Fruit fly (Drosophila melanogaster): ENCODE data around the gene HLH3B.
A peak's percentile ranks its signal among the peaks of the same experiment; 100 is the strongest.

The HLH3B gene

dm6 chrX:2642484-2643379, 38.8 kb downstream of the HLH3B start:
- TF ChIP-seq ttk (optimal IDR thresholded peaks at IDR 0.05) (no peak), psq (optimal IDR thresholded peaks at IDR 0.05) (no peak), h (optimal IDR thresholded peaks at IDR 0.05) (no peak), insv (optimal IDR thresholded peaks at IDR 0.05) (no peak), Myc (optimal IDR thresholded peaks at IDR 0.05) (no peak), Sin3A (optimal IDR thresholded peaks at IDR 0.05) (no peak)

DNA sequence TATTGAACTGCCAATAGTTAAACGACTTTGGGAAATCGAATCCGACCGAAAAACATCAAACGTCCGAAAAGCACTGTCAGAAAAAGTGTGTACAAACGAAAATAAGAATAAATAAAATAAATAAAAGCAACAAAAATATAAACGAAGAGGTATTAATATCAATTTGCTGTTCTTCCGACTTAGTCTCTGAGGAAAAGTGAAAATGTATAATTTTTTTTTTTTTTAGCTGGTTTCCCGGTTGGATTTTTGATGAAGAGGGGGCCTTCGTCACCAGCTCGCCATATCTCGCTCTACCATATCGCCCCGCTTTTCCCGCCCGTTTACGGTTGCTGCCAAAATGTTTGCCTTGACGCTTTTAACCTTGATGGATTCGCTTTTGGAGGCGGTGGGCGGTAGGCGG, 42.9 kb downstream of the HLH3B start:
- TF ChIP-seq h (optimal IDR thresholded peaks at IDR 0.05): no peak
- no peak for TF ChIP-seq ttk (optimal IDR thresholded peaks at IDR 0.05)
- no peak for TF ChIP-seq psq (optimal IDR thresholded peaks at IDR 0.05)
- no peak for TF ChIP-seq Sin3A (optimal IDR thresholded peaks at IDR 0.05)
- no peak for TF ChIP-seq insv (optimal IDR thresholded peaks at IDR 0.05)
- no peak for TF ChIP-seq Myc (optimal IDR thresholded peaks at IDR 0.05)

DNA sequence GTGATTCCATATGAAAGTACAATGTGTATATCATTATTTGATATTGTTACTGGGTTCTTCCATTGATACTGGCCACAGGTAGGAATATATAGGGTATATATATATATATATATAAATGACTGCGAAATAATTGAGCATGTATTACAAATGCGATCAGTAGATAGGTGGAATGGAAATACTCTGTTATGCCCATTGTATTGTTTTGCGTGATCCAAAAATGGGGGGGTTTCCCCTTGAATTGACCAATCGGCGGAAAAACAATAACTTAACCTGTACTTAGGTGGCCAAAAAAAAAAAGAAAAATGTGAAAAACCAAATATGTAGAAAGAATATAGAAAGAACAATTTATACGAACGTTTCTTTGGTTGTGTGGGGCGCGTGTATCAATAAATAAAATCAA, 43.6 kb downstream of the HLH3B start:
- no peak for TF ChIP-seq psq (optimal IDR thresholded peaks at IDR 0.05)
- no peak for TF ChIP-seq insv (optimal IDR thresholded peaks at IDR 0.05)
- no peak for TF ChIP-seq Sin3A (optimal IDR thresholded peaks at IDR 0.05)

DNA sequence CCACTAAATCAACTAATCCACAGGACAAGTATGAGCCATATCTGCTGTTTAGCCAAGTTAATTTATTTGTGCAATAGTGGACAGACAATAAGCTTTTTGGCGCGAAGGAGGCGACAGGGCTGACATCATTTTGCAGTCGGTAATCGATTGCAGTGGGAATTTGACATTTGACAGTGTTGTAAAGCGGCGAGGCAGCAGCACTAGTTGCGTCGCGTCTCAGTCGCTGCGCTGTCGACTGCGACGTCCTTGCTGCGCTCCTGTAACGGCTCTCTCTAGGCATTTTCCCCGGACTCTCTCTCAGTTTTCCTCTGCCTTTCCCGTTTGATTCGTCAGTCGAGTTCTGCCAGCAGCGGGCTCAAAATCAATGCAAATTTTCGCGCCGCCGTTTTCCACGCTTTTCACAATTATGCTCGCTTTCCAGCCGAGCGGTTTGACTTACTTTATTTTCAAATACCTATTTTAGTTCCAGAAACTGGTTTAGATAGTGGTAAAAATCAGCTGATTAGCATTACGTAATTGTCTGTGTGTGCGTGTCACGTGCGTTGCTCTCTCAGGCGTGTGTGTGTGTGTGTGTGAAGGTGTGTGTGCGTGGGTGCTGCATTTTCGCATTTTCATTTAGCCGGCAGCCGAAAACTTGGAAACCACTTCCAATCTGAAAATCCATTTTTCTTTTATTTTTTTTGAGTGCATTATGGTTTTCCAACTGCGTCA, 44.5 kb downstream of the HLH3B start:
- TF ChIP-seq h (optimal IDR thresholded peaks at IDR 0.05) (no peak), insv (optimal IDR thresholded peaks at IDR 0.05) (no peak), psq (optimal IDR thresholded peaks at IDR 0.05) (no peak), ttk (optimal IDR thresholded peaks at IDR 0.05) (no peak), Myc (optimal IDR thresholded peaks at IDR 0.05) (no peak), Sin3A (optimal IDR thresholded peaks at IDR 0.05) (no peak)

DNA sequence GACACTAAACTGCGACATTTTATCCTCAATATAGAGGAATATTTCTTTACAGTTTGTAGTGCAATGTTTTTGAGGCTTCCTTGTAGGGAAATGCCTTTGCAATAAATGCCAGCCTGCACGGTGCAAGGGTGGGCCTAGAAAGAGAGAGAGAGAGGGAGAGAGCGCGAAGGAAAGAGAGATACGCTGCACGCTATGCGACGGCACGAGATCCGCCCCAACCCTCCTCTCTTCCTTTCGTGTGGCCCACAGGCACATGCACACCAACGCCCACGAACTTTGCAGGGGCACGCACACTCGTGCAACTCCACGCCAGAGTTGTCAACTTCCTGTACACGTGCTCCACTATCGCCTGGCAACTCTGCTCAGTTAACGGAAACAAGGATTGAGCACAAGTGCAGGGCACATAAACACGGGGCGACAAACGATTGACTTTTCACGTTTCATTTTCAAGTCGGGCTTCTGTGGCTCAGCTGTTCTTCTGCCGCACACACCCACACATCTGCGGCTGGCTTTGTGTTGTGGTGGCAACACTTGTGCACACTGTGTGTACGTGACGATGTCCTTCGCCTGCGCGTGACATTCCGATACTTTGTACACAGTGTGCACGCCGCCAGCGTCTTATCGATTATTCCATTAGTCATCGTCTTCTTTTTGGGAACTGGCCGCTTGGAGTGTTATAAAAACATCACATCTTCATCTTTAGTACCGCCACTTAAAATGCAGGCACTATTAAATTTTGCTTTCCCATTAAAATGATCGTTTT, 45.4 kb downstream of the HLH3B start:
- TF ChIP-seq ttk (optimal IDR thresholded peaks at IDR 0.05): no peak
- no peak for TF ChIP-seq Sin3A (optimal IDR thresholded peaks at IDR 0.05)
- TF ChIP-seq Myc (optimal IDR thresholded peaks at IDR 0.05): no peak
- no peak for TF ChIP-seq psq (optimal IDR thresholded peaks at IDR 0.05)
- no peak for TF ChIP-seq insv (optimal IDR thresholded peaks at IDR 0.05)
- TF ChIP-seq h (optimal IDR thresholded peaks at IDR 0.05): no peak

dm6 chrX:2635075-2635643, 46.4 kb downstream of the HLH3B start:
- no peak for TF ChIP-seq ttk (optimal IDR thresholded peaks at IDR 0.05)
- TF ChIP-seq insv (optimal IDR thresholded peaks at IDR 0.05): no peak
- TF ChIP-seq psq (optimal IDR thresholded peaks at IDR 0.05): no peak
- TF ChIP-seq Sin3A (optimal IDR thresholded peaks at IDR 0.05): no peak
- TF ChIP-seq h (optimal IDR thresholded peaks at IDR 0.05): no peak
- no peak for TF ChIP-seq Myc (optimal IDR thresholded peaks at IDR 0.05)

DNA sequence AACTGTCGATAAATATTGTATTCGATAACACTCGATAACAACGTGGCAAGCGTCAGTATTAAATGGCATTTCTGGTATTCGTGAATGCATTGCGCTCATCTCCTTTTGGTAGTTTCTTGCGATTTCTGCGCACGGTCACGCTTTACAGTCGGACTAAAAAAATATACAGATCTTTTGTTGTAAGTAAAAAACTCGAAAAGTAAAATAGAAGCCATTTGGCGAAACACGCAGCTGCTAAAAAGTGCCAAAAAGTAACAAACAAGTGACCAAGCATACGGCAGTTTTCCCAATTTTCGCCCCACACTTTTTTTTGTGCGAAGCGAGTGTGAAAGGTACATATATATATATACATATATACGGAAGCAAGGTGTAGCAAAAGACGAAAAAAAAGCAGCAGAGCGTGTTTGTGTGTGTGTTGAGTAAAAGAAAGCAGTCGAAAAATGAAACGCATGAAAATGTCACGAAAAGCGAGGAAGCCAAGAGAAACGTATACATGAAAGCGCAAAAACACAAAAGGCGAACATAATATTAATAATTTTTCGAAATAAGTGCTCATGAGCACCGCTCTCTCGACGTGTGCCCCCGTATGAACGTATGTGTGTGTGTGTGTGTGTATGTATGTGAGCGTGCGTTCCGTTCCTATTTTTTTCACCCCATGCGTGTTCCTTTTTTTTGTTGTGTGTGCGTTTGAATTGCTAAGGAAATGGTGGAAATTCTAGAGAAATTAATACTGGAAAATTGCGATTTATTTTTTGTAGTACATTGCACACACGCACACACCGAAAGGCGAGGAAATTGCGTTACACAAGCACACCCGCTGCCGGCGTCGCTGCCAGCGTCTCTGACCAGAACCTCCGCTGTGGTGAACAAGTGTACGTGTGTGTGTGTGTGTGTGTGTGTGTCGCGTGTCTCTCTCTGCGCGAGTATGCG, 47.4 kb downstream of the HLH3B start, which contains the start of gene sgg:
Gene sgg (plus strand): TSS at position 106 of the 930 bp plus-strand sequence.
- peak; percentile 40 for TF ChIP-seq psq (optimal IDR thresholded peaks at IDR 0.05)
- TF ChIP-seq ttk (optimal IDR thresholded peaks at IDR 0.05): no peak
